Worm (Caenorhabditis elegans): ENCODE results near the gene sri-63.
"Not testable (repeated sequence)": the region's sequence is repeated elsewhere in the genome, so short reads cannot be mapped to it uniquely, and the experiment has no call there.

The sri-63 gene

ce11 chrII:3284558-3284957 lies 2.6 kb upstream of the sri-63 start, which contains the start of gene scl-15:
TSS of gene scl-15 (minus strand) at chrII:3284658.
- TF ChIP-seq pha-4 (tag; optimal IDR thresholded peaks at IDR 0.05) = no peak
- TF ChIP-seq lin-32 (GFP tag; optimal IDR thresholded peaks at IDR 0.05) = no peak
- TF ChIP-seq nhr-2 (tag; optimal IDR thresholded peaks at IDR 0.05) = no peak
- no peak for TF ChIP-seq mab-5 (tag; optimal IDR thresholded peaks at IDR 0.05)
- no peak for TF ChIP-seq ztf-11 (tag; optimal IDR thresholded peaks at IDR 0.05)
- no peak for TF ChIP-seq unc-39 (tag; optimal IDR thresholded peaks at IDR 0.05)
- TF ChIP-seq blmp-1 (tag; optimal IDR thresholded peaks at IDR 0.05) = no peak
- no peak for TF ChIP-seq tbx-8 (GFP tag; optimal IDR thresholded peaks at IDR 0.05)
- no peak for TF ChIP-seq drap-1 (GFP tag; optimal IDR thresholded peaks at IDR 0.05)
- TF ChIP-seq lsy-2 (tag; optimal IDR thresholded peaks at IDR 0.05) = no peak
- TF ChIP-seq unc-120 (tag; optimal IDR thresholded peaks at IDR 0.05; ENCODE audit: poor library complexity, severe bottlenecking) = no peak
- no peak for TF ChIP-seq ces-1 (GFP tag; optimal IDR thresholded peaks at IDR 0.05)
- TF ChIP-seq elt-1 (tag; optimal IDR thresholded peaks at IDR 0.05; ENCODE audit: borderline replicate concordance, insufficient read depth) = no peak
- no peak for TF ChIP-seq nhr-28 (tag; optimal IDR thresholded peaks at IDR 0.05)
- TF ChIP-seq mls-2 (tag; optimal IDR thresholded peaks at IDR 0.05) = no peak
- no peak for TF ChIP-seq mep-1 (tag; optimal IDR thresholded peaks at IDR 0.05)
- no peak for TF ChIP-seq cnd-1 (tag; optimal IDR thresholded peaks at IDR 0.05)
- TF ChIP-seq nhr-12 (tag; optimal IDR thresholded peaks at IDR 0.05) = no peak

- not testable (repeated sequence) for TF ChIP-seq drap-1 (GFP tag; optimal IDR thresholded peaks at IDR 0.05); mep-1 (tag; optimal IDR thresholded peaks at IDR 0.05); nhr-76 (tag; optimal IDR thresholded peaks at IDR 0.05)
These were observed 3.4 kb downstream of the sri-63 start, which contains the start of gene F39E9.14 for ce11 chrII:3290544-3290943. TSS of gene F39E9.14 (minus strand) at chrII:3290644.

ce11 chrII:3295193-3295592 lies 8.0 kb downstream of the sri-63 start, which contains the start of gene btb-17:
TSS of gene btb-17 (plus strand) at chrII:3295405.
- TF ChIP-seq ces-1 (GFP tag; optimal IDR thresholded peaks at IDR 0.05) (no peak), tbx-8 (GFP tag; optimal IDR thresholded peaks at IDR 0.05) (no peak), cnd-1 (tag; optimal IDR thresholded peaks at IDR 0.05) (no peak), blmp-1 (tag; optimal IDR thresholded peaks at IDR 0.05) (no peak), nhr-76 (tag; optimal IDR thresholded peaks at IDR 0.05) (no peak), unc-39 (tag; optimal IDR thresholded peaks at IDR 0.05) (no peak), ceh-43 (GFP tag; optimal IDR thresholded peaks at IDR 0.05) (no peak), hlh-1 (tag; optimal IDR thresholded peaks at IDR 0.05) (no peak), elt-1 (tag; optimal IDR thresholded peaks at IDR 0.05; ENCODE audit: borderline replicate concordance, insufficient read depth) (no peak), M03D4.4 (tag; optimal IDR thresholded peaks at IDR 0.05) (no peak), sptf-1 (tag; optimal IDR thresholded peaks at IDR 0.05) (no peak), bed-3 (GFP tag; optimal IDR thresholded peaks at IDR 0.05) (no peak), mab-5 (tag; optimal IDR thresholded peaks at IDR 0.05) (no peak), ceh-83 (GFP tag; optimal IDR thresholded peaks at IDR 0.05) (no peak), ham-2 (GFP tag; optimal IDR thresholded peaks at IDR 0.05) (no peak), flh-1 (GFP tag; optimal IDR thresholded peaks at IDR 0.05) (no peak), ztf-11 (tag; optimal IDR thresholded peaks at IDR 0.05) (no peak), lsy-2 (tag; optimal IDR thresholded peaks at IDR 0.05) (no peak), pha-4 (tag; optimal IDR thresholded peaks at IDR 0.05) (no peak), nhr-28 (tag; optimal IDR thresholded peaks at IDR 0.05) (no peak)

ce11 chrII:3296644-3297043 lies 9.5 kb downstream of the sri-63 start, which contains the start of gene btb-16:
TSS of gene btb-16 (plus strand) at chrII:3296883.
- no peak for TF ChIP-seq unc-62 (GFP tag; optimal IDR thresholded peaks at IDR 0.05)
- no peak for TF ChIP-seq ham-2 (GFP tag; optimal IDR thresholded peaks at IDR 0.05)
- no peak for TF ChIP-seq ces-1 (GFP tag; optimal IDR thresholded peaks at IDR 0.05)
- TF ChIP-seq lsy-2 (tag; optimal IDR thresholded peaks at IDR 0.05) = no peak
- no peak for TF ChIP-seq bed-3 (GFP tag; optimal IDR thresholded peaks at IDR 0.05)
- TF ChIP-seq mab-5 (tag; optimal IDR thresholded peaks at IDR 0.05) = no peak
- no peak for TF ChIP-seq snpc-4 (tag; optimal IDR thresholded peaks at IDR 0.05)
- no peak for TF ChIP-seq drap-1 (GFP tag; optimal IDR thresholded peaks at IDR 0.05)

ce11 chrII:3297914-3298313 lies 10.7 kb downstream of the sri-63 start, which contains the start of gene btb-18:
TSS of gene btb-18 (plus strand) at chrII:3298214.
- TF ChIP-seq blmp-1 (tag; optimal IDR thresholded peaks at IDR 0.05) (no peak), tbx-8 (GFP tag; optimal IDR thresholded peaks at IDR 0.05) (no peak), cnd-1 (tag; optimal IDR thresholded peaks at IDR 0.05) (no peak), nhr-12 (tag; optimal IDR thresholded peaks at IDR 0.05) (no peak)
